Fruit fly (Drosophila melanogaster): ENCODE results near the gene Wdr37.

Gene Wdr37

dm6 chr3R:18366644-18366985 is 35.9 kb downstream of the Wdr37 start:
- TF ChIP-seq cyc (GFP tag; optimal IDR thresholded peaks at IDR 0.05) (no peak), Hr4 (GFP tag; optimal IDR thresholded peaks at IDR 0.05) (no peak), net (GFP tag; optimal IDR thresholded peaks at IDR 0.05) (no peak), pdm3 (GFP tag; optimal IDR thresholded peaks at IDR 0.05) (no peak), svp (GFP tag) (no peak), Gug (GFP tag; IDR thresholded peaks at IDR 0.05) (no peak), CG6792 (GFP tag; optimal IDR thresholded peaks at IDR 0.05) (no peak), Hr39 (GFP tag; optimal IDR thresholded peaks at IDR 0.05) (no peak), CG31627 (GFP tag; optimal IDR thresholded peaks at IDR 0.05) (no peak), fd85E (GFP tag; optimal IDR thresholded peaks at IDR 0.05) (no peak), CG15336 (GFP tag; IDR thresholded peaks at IDR 0.05) (no peak), CG3919 (GFP tag; optimal IDR thresholded peaks at IDR 0.05) (no peak), eg (GFP tag; IDR thresholded peaks at IDR 0.05) (no peak)

dm6 chr3R:18365978-18366643 is 36.4 kb downstream of the Wdr37 start, which contains the start of the genes WRNexo and Nup43:
Gene WRNexo, minus strand, starts transcription at chr3R:18366162.
Gene Nup43, plus strand, starts transcription at chr3R:18366638.
- peak; percentile 30 for TF ChIP-seq Eip75B (GFP tag; optimal IDR thresholded peaks at IDR 0.05)
- peak; percentile 31 for TF ChIP-seq CG6792 (GFP tag; optimal IDR thresholded peaks at IDR 0.05)
- TF ChIP-seq fkh (GFP tag; optimal IDR thresholded peaks at IDR 0.05): peak; percentile 47
- TF ChIP-seq CG10669 (GFP tag; optimal IDR thresholded peaks at IDR 0.05): peak; percentile 6
- no peak for TF ChIP-seq CG8632 (GFP tag; optimal IDR thresholded peaks at IDR 0.05)
- TF ChIP-seq Hr39 (GFP tag; optimal IDR thresholded peaks at IDR 0.05): peak; percentile 56
- TF ChIP-seq CG34406 (GFP tag; optimal IDR thresholded peaks at IDR 0.05): peak; percentile 22
- peak; percentile 45 for TF ChIP-seq Smox (GFP tag; optimal IDR thresholded peaks at IDR 0.05)
- peak; percentile 72 for TF ChIP-seq Eip78C (GFP tag)
- TF ChIP-seq vri (GFP tag; optimal IDR thresholded peaks at IDR 0.05): no peak
- peak; percentile 65 for TF ChIP-seq svp (GFP tag)
- TF ChIP-seq Sox14 (GFP tag; optimal IDR thresholded peaks at IDR 0.05): peak; percentile 57
- peak; percentile 52 for TF ChIP-seq pdm3 (GFP tag; optimal IDR thresholded peaks at IDR 0.05)
- no peak for TF ChIP-seq Lpt (GFP tag; optimal IDR thresholded peaks at IDR 0.05)
- TF ChIP-seq OdsH (GFP tag; optimal IDR thresholded peaks at IDR 0.05): peak; percentile 52
- no peak for TF ChIP-seq dac (GFP tag; optimal IDR thresholded peaks at IDR 0.05)
- TF ChIP-seq CG3032 (tag; optimal IDR thresholded peaks at IDR 0.05): peak; percentile 43
- TF ChIP-seq dsx (GFP tag; optimal IDR thresholded peaks at IDR 0.05; ENCODE audit: poor library complexity, severe bottlenecking): no peak
- peak; percentile 49 for TF ChIP-seq CG31627 (GFP tag; optimal IDR thresholded peaks at IDR 0.05)
- no peak for TF ChIP-seq Blimp-1 (GFP tag; optimal IDR thresholded peaks at IDR 0.05)
- peak; percentile 4 for TF ChIP-seq net (GFP tag; optimal IDR thresholded peaks at IDR 0.05)
- TF ChIP-seq fd85E (GFP tag; optimal IDR thresholded peaks at IDR 0.05): no peak
- TF ChIP-seq acj6 (GFP tag; optimal IDR thresholded peaks at IDR 0.05): peak; percentile 48
- TF ChIP-seq Ets21C (GFP tag; optimal IDR thresholded peaks at IDR 0.05): peak; percentile 33
- TF ChIP-seq spab (GFP tag; optimal IDR thresholded peaks at IDR 0.05): no peak
- peak; percentile 37 for TF ChIP-seq lz (GFP tag; optimal IDR thresholded peaks at IDR 0.05)
- TF ChIP-seq CG32006 (GFP tag; optimal IDR thresholded peaks at IDR 0.05): peak; percentile 46
- no peak; the same call in 2 of the 3 replicates for TF ChIP-seq CG6163 (GFP tag; IDR thresholded peaks at IDR 0.05)
- peak; percentile 56 for TF ChIP-seq Hr4 (GFP tag; optimal IDR thresholded peaks at IDR 0.05)
- peak; percentile 2 for TF ChIP-seq Ets96B (tag; optimal IDR thresholded peaks at IDR 0.05)
- TF ChIP-seq CG10631 (GFP tag; optimal IDR thresholded peaks at IDR 0.05): peak; percentile 52
- TF ChIP-seq Sox15 (GFP tag; optimal IDR thresholded peaks at IDR 0.05): peak; percentile 26
- TF ChIP-seq Hr38 (GFP tag; optimal IDR thresholded peaks at IDR 0.05): no peak
- TF ChIP-seq CG3919 (GFP tag; optimal IDR thresholded peaks at IDR 0.05): peak; percentile 30
- no peak for TF ChIP-seq CG1621 (tag; optimal IDR thresholded peaks at IDR 0.05)
- peak; percentile 40 for TF ChIP-seq CG11902 (GFP tag; optimal IDR thresholded peaks at IDR 0.05)
- peak; percentile 54 for TF ChIP-seq cyc (GFP tag; optimal IDR thresholded peaks at IDR 0.05)
- peak; percentile 29 for TF ChIP-seq topi (GFP tag; optimal IDR thresholded peaks at IDR 0.05)
- TF ChIP-seq Met (GFP tag; optimal IDR thresholded peaks at IDR 0.05): peak; percentile 21
- no peak for TF ChIP-seq CG6808 (GFP tag; optimal IDR thresholded peaks at IDR 0.05)
- peak; percentile 53 for TF ChIP-seq esn (GFP tag; optimal IDR thresholded peaks at IDR 0.05)

All from whole organism, prepupa.